Worm (Caenorhabditis elegans): ENCODE measurements around the gene pqn-84.

- TF ChIP-seq ama-1 (optimal IDR thresholded peaks at IDR 0.05) = no peak
- no peak for TF ChIP-seq ceh-9 (tag; optimal IDR thresholded peaks at IDR 0.05)
- no peak for TF ChIP-seq lim-6 (tag; optimal IDR thresholded peaks at IDR 0.05)
- TF ChIP-seq mec-3 (tag; optimal IDR thresholded peaks at IDR 0.05; ENCODE audit: borderline replicate concordance) = no peak
- TF ChIP-seq pax-1 (tag; optimal IDR thresholded peaks at IDR 0.05) = no peak
Observed at ce11 chrIII:11732943-11733342, 32.9 kb downstream of the pqn-84 start.

Measured in whole organism, late embryonic.